Fruit fly (Drosophila melanogaster) whole organism, embryonic: ENCODE results near the gene HIPP1.

Experiments used
- CG10267 ChIP-seq: fragments of 200-800 bp; sonication (Bioruptor generic); optimal IDR thresholded peaks from 2 replicates; lab custom pipeline; 2018; ENCODE audit warnings: missing biosample characterization, mild to moderate bottlenecking, missing genetic modification characterization, moderate library complexity
- CG10431 ChIP-seq: fragments of 200-800 bp; sonication (Bioruptor generic); optimal IDR thresholded peaks from 3 replicates; lab custom pipeline; 2018; ENCODE audit warnings: missing biosample characterization, mild to moderate bottlenecking, missing genetic modification characterization
- CG11696 ChIP-seq: fragments of 200-800 bp; sonication (Bioruptor generic); IDR thresholded peaks from 2 replicates; pipeline ENCODE4 v1.3.6; 2022; ENCODE audit warnings: missing biosample characterization, missing genetic modification characterization
- CG12219 ChIP-seq: fragments of 200-800 bp; sonication (Bioruptor generic); optimal IDR thresholded peaks from 3 replicates; lab custom pipeline; 2018; ENCODE audit warnings: missing biosample characterization, mild to moderate bottlenecking, missing genetic modification characterization
- CG14860 ChIP-seq: fragments of 200-800 bp; sonication (Bioruptor generic); IDR thresholded peaks from 3 replicates; pipeline ENCODE4 v1.3.6; 2022; ENCODE audit warnings: missing biosample characterization, missing genetic modification characterization; ENCODE audit not compliant: partially characterized antibody
- CG1603 ChIP-seq: fragments of 200-800 bp; sonication (Bioruptor generic); optimal IDR thresholded peaks from 2 replicates; lab custom pipeline; 2019; ENCODE audit warnings: missing biosample characterization, mild to moderate bottlenecking, missing genetic modification characterization, moderate library complexity
- CG17328 ChIP-seq: fragments of 200-800 bp; sonication (Bioruptor generic); IDR thresholded peaks from 2 replicates; pipeline ENCODE4 v1.3.6; 2022; ENCODE audit warnings: missing biosample characterization, missing genetic modification characterization
- CG33213 ChIP-seq: fragments of 200-800 bp; sonication (Bioruptor generic); optimal IDR thresholded peaks from 3 replicates; lab custom pipeline; 2016; ENCODE audit warnings: missing biosample characterization, missing genetic modification characterization
- CG42726 ChIP-seq: fragments of 200-800 bp; sonication (Bioruptor generic); IDR thresholded peaks from 2 replicates; pipeline ENCODE4 v1.3.6; 2022; ENCODE audit warnings: missing biosample characterization, missing genetic modification characterization; ENCODE audit not compliant: partially characterized antibody
- CG6175 ChIP-seq: fragments of 200-800 bp; sonication (Bioruptor generic); IDR thresholded peaks from 3 replicates; pipeline ENCODE4 v1.3.6; 2022; ENCODE audit warnings: missing biosample characterization, missing genetic modification characterization
- CG6654 ChIP-seq: fragments of 200-800 bp; sonication (Bioruptor generic); optimal IDR thresholded peaks from 2 replicates; lab custom pipeline; 2017; ENCODE audit warnings: missing biosample characterization, mild to moderate bottlenecking, missing genetic modification characterization
- CG6765 ChIP-seq: fragments of 200-800 bp; sonication (Bioruptor generic); optimal IDR thresholded peaks from 3 replicates; lab custom pipeline; 2017; ENCODE audit warnings: missing biosample characterization, mild to moderate bottlenecking, missing genetic modification characterization
- CG6813 ChIP-seq: fragments of 200-800 bp; sonication (Bioruptor generic); optimal IDR thresholded peaks from 2 replicates; lab custom pipeline; 2017; ENCODE audit warnings: missing biosample characterization, missing genetic modification characterization, mild to moderate bottlenecking, moderate library complexity, missing genetic modification reagents
- CG6854 ChIP-seq: fragments of 200-800 bp; sonication (Bioruptor generic); optimal IDR thresholded peaks from 3 replicates; lab custom pipeline; 2017; ENCODE audit warnings: missing biosample characterization, mild to moderate bottlenecking, missing genetic modification characterization
- CG8290 ChIP-seq, 3 experiments: fragments of 200-800 bp; sonication (Bioruptor generic); optimal IDR thresholded peaks; 2 replicates each; lab custom pipeline; 2016 to 2019; ENCODE audit warnings: missing biosample characterization in 3 of 3, missing genetic modification characterization in 3 of 3, mild to moderate bottlenecking in 2 of 3, moderate library complexity in 1 of 3
- CG8478 ChIP-seq: fragments of >200 bp; optimal IDR thresholded peaks from 2 replicates; lab custom pipeline; 2018
- CG9727 ChIP-seq: fragments of 200-800 bp; sonication (Bioruptor generic); optimal IDR thresholded peaks from 3 replicates; lab custom pipeline; 2017; ENCODE audit warnings: missing biosample characterization, mild to moderate bottlenecking, missing genetic modification characterization
- Camta ChIP-seq: fragments of 200-800 bp; sonication (Bioruptor generic); optimal IDR thresholded peaks from 2 replicates; lab custom pipeline; 2016; ENCODE audit warnings: missing biosample characterization, missing genetic modification characterization
- Dll ChIP-seq: fragments of 200-800 bp; sonication (Bioruptor generic); IDR thresholded peaks from 4 replicates; pipeline ENCODE4 v1.3.6; 2022; ENCODE audit warnings: missing biosample characterization, missing genetic modification characterization; ENCODE audit not compliant: partially characterized antibody
- ERR ChIP-seq: fragments of 200-800 bp; sonication (Bioruptor generic); optimal IDR thresholded peaks from 2 replicates; lab custom pipeline; 2016; ENCODE audit warnings: missing biosample characterization, missing genetic modification characterization
- Ets65A ChIP-seq: fragments of 200-800 bp; sonication (Bioruptor generic); peaks from one replicate; lab custom pipeline; 2016; ENCODE audit warnings: missing biosample characterization, missing genetic modification characterization
- Ets97D ChIP-seq: fragments of 200-800 bp; sonication (Bioruptor generic); optimal IDR thresholded peaks from 3 replicates; lab custom pipeline; 2016; ENCODE audit warnings: missing biosample characterization, missing genetic modification characterization
- H15 ChIP-seq: fragments of 200-800 bp; sonication (Bioruptor generic); IDR thresholded peaks from 3 replicates; pipeline ENCODE4 v1.3.6; 2022; ENCODE audit warnings: missing biosample characterization, missing genetic modification characterization
- HLH4C ChIP-seq: fragments of 200-800 bp; sonication (Bioruptor generic); IDR thresholded peaks from 3 replicates; pipeline ENCODE4 v1.3.6; 2022; ENCODE audit warnings: missing biosample characterization, missing genetic modification characterization; ENCODE audit not compliant: partially characterized antibody
- HLHmδ ChIP-seq: fragments of 200-800 bp; sonication (Bioruptor generic); optimal IDR thresholded peaks from 2 replicates; lab custom pipeline; 2018; ENCODE audit warnings: missing biosample characterization, mild to moderate bottlenecking, missing genetic modification characterization, moderate library complexity
- Med ChIP-seq: fragments of 200-800 bp; sonication (Bioruptor generic); peaks from one replicate; lab custom pipeline; 2016; ENCODE audit warnings: missing biosample characterization, missing genetic modification characterization, mild to moderate bottlenecking, inconsistent platforms, moderate library complexity
- Neu2 ChIP-seq: fragments of 200-800 bp; sonication (Bioruptor generic); optimal IDR thresholded peaks from 3 replicates; lab custom pipeline; 2016; ENCODE audit warnings: missing biosample characterization, missing genetic modification characterization, borderline replicate concordance
- Nf-YB ChIP-seq: fragments of 200-800 bp; sonication (Bioruptor generic); optimal IDR thresholded peaks from 3 replicates; lab custom pipeline; 2019; ENCODE audit warnings: missing biosample characterization, mild to moderate bottlenecking, missing genetic modification characterization, moderate library complexity
- Nf-YC ChIP-seq: fragments of 200-800 bp; optimal IDR thresholded peaks from 3 replicates; lab custom pipeline; 2019; ENCODE audit warnings: missing biosample characterization, mild to moderate bottlenecking, missing genetic modification characterization, moderate library complexity
- Six4 ChIP-seq: fragments of 200-800 bp; sonication (Bioruptor generic); optimal IDR thresholded peaks from 2 replicates; lab custom pipeline; 2016; ENCODE audit warnings: missing biosample characterization, missing genetic modification characterization
- chm ChIP-seq: fragments of 200-800 bp; sonication (Bioruptor generic); IDR thresholded peaks from 2 replicates; pipeline ENCODE4 v1.3.6; 2022; ENCODE audit warnings: missing biosample characterization, missing genetic modification characterization
- ci ChIP-seq: fragments of 200-800 bp; sonication (Bioruptor generic); IDR thresholded peaks from 3 replicates; pipeline ENCODE4 v1.3.6; 2022; ENCODE audit warnings: missing biosample characterization, missing genetic modification characterization
- crol ChIP-seq: fragments of 200-800 bp; sonication (Bioruptor generic); IDR thresholded peaks from 2 replicates; pipeline ENCODE4 v1.3.6; 2022; ENCODE audit warnings: missing biosample characterization, missing genetic modification characterization
- dysf ChIP-seq: fragments of 200-800 bp; sonication (Bioruptor generic); IDR thresholded peaks from 3 replicates; pipeline ENCODE4 v1.3.6; 2022; ENCODE audit warnings: missing biosample characterization, missing genetic modification characterization
- ewg ChIP-seq: fragments of 200-800 bp; sonication (Bioruptor generic); optimal IDR thresholded peaks from 3 replicates; lab custom pipeline; 2017; ENCODE audit warnings: mild to moderate bottlenecking, missing biosample characterization, missing genetic modification reagents, missing genetic modification characterization
- fd64A ChIP-seq: fragments of 200-800 bp; sonication (Bioruptor generic); optimal IDR thresholded peaks from 3 replicates; lab custom pipeline; 2018; ENCODE audit warnings: missing biosample characterization, mild to moderate bottlenecking, missing genetic modification characterization
- gcm ChIP-seq: fragments of 200-800 bp; sonication (Bioruptor generic); optimal IDR thresholded peaks from 2 replicates; lab custom pipeline; 2019; ENCODE audit warnings: missing biosample characterization, mild to moderate bottlenecking, missing genetic modification characterization, moderate library complexity
- gcm2 ChIP-seq: fragments of 200-800 bp; sonication (Bioruptor generic); optimal IDR thresholded peaks from 2 replicates; lab custom pipeline; 2016; ENCODE audit warnings: missing biosample characterization, missing genetic modification characterization
- klu ChIP-seq: fragments of 200-800 bp; sonication (Bioruptor generic); IDR thresholded peaks from 2 replicates; pipeline ENCODE4 v1.3.6; 2022; ENCODE audit warnings: missing biosample characterization, missing genetic modification characterization
- nerfin-1 ChIP-seq: fragments of 200-800 bp; sonication (Bioruptor generic); optimal IDR thresholded peaks from 3 replicates; lab custom pipeline; 2019; ENCODE audit warnings: missing biosample characterization, mild to moderate bottlenecking, missing genetic modification characterization, moderate library complexity
- nerfin-2 ChIP-seq: fragments of 200-800 bp; sonication (Bioruptor generic); IDR thresholded peaks from 2 replicates; pipeline ENCODE4 v1.3.6; 2022; ENCODE audit warnings: missing biosample characterization, missing genetic modification characterization; ENCODE audit not compliant: partially characterized antibody
- pfk ChIP-seq: fragments of 200-800 bp; sonication (Bioruptor generic); optimal IDR thresholded peaks from 2 replicates; lab custom pipeline; 2018; ENCODE audit warnings: missing biosample characterization, mild to moderate bottlenecking, missing genetic modification characterization, moderate library complexity
- prd ChIP-seq, 3 experiments: fragments of >200 bp in 2 of 3; fragments of 200-800 bp in 1 of 3; sonication (Bioruptor generic) in 1 of 3; optimal IDR thresholded peaks in 2 of 3; IDR thresholded peaks in 1 of 3; 2 replicates in 2 of 3; 3 replicates in 1 of 3; pipeline versions ENCODE4 v1.3.6 to Lab custom; 2017 to 2022; ENCODE audit warnings: missing biosample characterization in 1 of 3, missing genetic modification characterization in 1 of 3
- pros ChIP-seq: fragments of 200-800 bp; sonication (Bioruptor generic); optimal IDR thresholded peaks from 3 replicates; lab custom pipeline; 2019; ENCODE audit warnings: missing biosample characterization, mild to moderate bottlenecking, missing genetic modification characterization, moderate library complexity
- twi ChIP-seq: fragments of 200-800 bp; optimal IDR thresholded peaks from 2 replicates; lab custom pipeline; 2019; ENCODE audit warnings: missing biosample characterization, mild to moderate bottlenecking, missing genetic modification characterization, moderate library complexity
- wek ChIP-seq: fragments of 200-800 bp; sonication (Bioruptor generic); optimal IDR thresholded peaks from 3 replicates; lab custom pipeline; 2018; ENCODE audit warnings: missing biosample characterization, mild to moderate bottlenecking, missing genetic modification characterization, moderate library complexity

HIPP1 gene

dm6 chr3L:20787835-20788380, 21.6 kb upstream of the HIPP1 start, which contains the start of gene CG11396 (continued):
- TF ChIP-seq CG6854 (no peak), Nf-YC (tag; lab: Kevin White, UChicago) (no peak), CG10267 (tag; lab: Kevin White, UChicago) (peak; percentile 14), CG14860 (GFP tag; lab: Robert Waterston, UW) (peak; percentile 86), CG10431 (GFP tag; lab: Kevin White, UChicago) (no peak), nerfin-2 (peak; percentile 79)

- TF ChIP-seq ewg (GFP tag; lab: Kevin White, UChicago) (peak; percentile 46), CG12219 (GFP tag; lab: Kevin White, UChicago) (no peak), Med (peak; percentile 35), CG42726 (GFP tag; lab: Robert Waterston, UW) (no peak), CG11696 (GFP tag; lab: Robert Waterston, UW) (0 out of 2 replicates have a peak, but pooled peaks have one; percentile 23), Neu2 (GFP tag; lab: Kevin White, UChicago) (no peak), Camta (GFP tag; lab: Kevin White, UChicago) (no peak), ci (GFP tag; lab: Robert Waterston, UW) (0 out of 3 replicates have a peak, but pooled peaks have one; percentile 24), gcm (peak; percentile 75), Ets65A (peak; percentile 30), CG6654 (GFP tag; lab: Kevin White, UChicago) (no peak), dysf (no peak), Six4 (GFP tag; lab: Kevin White, UChicago) (peak; percentile 23), CG6765 (GFP tag; lab: Kevin White, UChicago) (no peak), HLHmδ (GFP tag; lab: Kevin White, UChicago) (peak; percentile 52), HLH4C (GFP tag; lab: Robert Waterston, UW) (0 out of 3 replicates have a peak, but pooled peaks have one; percentile 30), CG8478 (lab: Kevin White, UChicago) (no peak), twi (tag; lab: Kevin White, UChicago) (peak; percentile 99), Dll (GFP tag; lab: Robert Waterston, UW) (0 out of 4 replicates have a peak, but pooled peaks have one; percentile 25), gcm2 (no peak), crol (peak; percentile 91), pfk (GFP tag; lab: Kevin White, UChicago) (peak; percentile 3)
Measured at dm6 chr3L:20789299-20789698, 20.2 kb upstream of the HIPP1 start.

dm6 chr3L:20792693-20793092, 16.8 kb upstream of the HIPP1 start, which contains the start of gene Six4:
Gene Six4 (minus strand): TSS chr3L:20792777.
- TF ChIP-seq prd (optimal IDR thresholded peaks at IDR 0.05; lab: Kevin White, UChicago) (no peak), prd (GFP tag; IDR thresholded peaks at IDR 0.05; lab: Robert Waterston, UW) (0 out of 3 replicates have a peak, but pooled peaks have one; percentile 28), CG8290 (GFP tag; optimal IDR thresholded peaks at IDR 0.05; lab: Kevin White, UChicago) (peak; percentile 28), CG8290 (tag; optimal IDR thresholded peaks at IDR 0.05; lab: Kevin White, UChicago) (peak in 1 of 2 experiments; percentile 92), Six4 (GFP tag; lab: Kevin White, UChicago) (peak; percentile 29), klu (no peak), CG1603 (tag; lab: Kevin White, UChicago) (peak; percentile 5), Ets97D (peak; percentile 83), CG33213 (no peak), CG17328 (GFP tag; lab: Robert Waterston, UW) (peak; percentile 41; the same call in 1 of the 2 replicates), pros (GFP tag; lab: Kevin White, UChicago) (peak; percentile 26), CG6813 (GFP tag; lab: Kevin White, UChicago) (peak; percentile 49), wek (GFP tag; lab: Kevin White, UChicago) (peak; percentile 53), chm (peak; percentile 62), CG6175 (GFP tag; lab: Robert Waterston, UW) (0 out of 3 replicates have a peak, but pooled peaks have one; percentile 12), ERR (no peak), fd64A (GFP tag; lab: Kevin White, UChicago) (peak; percentile 43), CG9727 (GFP tag; lab: Kevin White, UChicago) (peak; percentile 17), H15 (GFP tag; lab: Robert Waterston, UW) (no peak), Nf-YB (GFP tag; lab: Kevin White, UChicago) (peak; percentile 95), nerfin-1 (tag; lab: Kevin White, UChicago) (peak; percentile 82)
